Fruit fly (Drosophila melanogaster) whole organism, wandering third instar larva: Measurements from ENCODE around the gene CG13306.

ENCODE experiments used
- CG32264 ChIP-seq: fragments of 200-800 bp; sonication (Bioruptor generic); optimal IDR thresholded peaks from 2 replicates; lab custom pipeline; 2016; ENCODE audit warnings: missing biosample characterization, missing genetic modification characterization
- CrebA ChIP-seq: fragments of 200-800 bp; sonication (Bioruptor generic); optimal IDR thresholded peaks from 2 replicates; lab custom pipeline; 2016; ENCODE audit warnings: missing biosample characterization, mild to moderate bottlenecking, missing genetic modification characterization, borderline replicate concordance
- Hr83 ChIP-seq: fragments of 200-300 bp; sonication (Bioruptor generic); optimal IDR thresholded peaks from 2 replicates; lab custom pipeline; 2016; ENCODE audit warnings: missing biosample characterization, mild to moderate bottlenecking, missing genetic modification characterization, moderate library complexity; ENCODE audit not compliant: poor library complexity, severe bottlenecking
- Rel ChIP-seq, 2 experiments: fragments of 200-800 bp; sonication (Bioruptor generic) in 1 of 2; optimal IDR thresholded peaks; 2 replicates in 1 of 2; 3 replicates in 1 of 2; lab custom pipeline; 2016 to 2019; ENCODE audit warnings: mild to moderate bottlenecking in 2 of 2, missing biosample characterization in 2 of 2, missing genetic modification characterization in 2 of 2, moderate library complexity in 1 of 2
- h ChIP-seq: fragments of 200-800 bp; sonication (Bioruptor generic); optimal IDR thresholded peaks from 3 replicates; lab custom pipeline; 2016; ENCODE audit warnings: missing biosample characterization, mild to moderate bottlenecking, missing genetic modification characterization
- pan ChIP-seq: fragments of >200 bp; optimal IDR thresholded peaks from 2 replicates; lab custom pipeline; 2017

DNA sequence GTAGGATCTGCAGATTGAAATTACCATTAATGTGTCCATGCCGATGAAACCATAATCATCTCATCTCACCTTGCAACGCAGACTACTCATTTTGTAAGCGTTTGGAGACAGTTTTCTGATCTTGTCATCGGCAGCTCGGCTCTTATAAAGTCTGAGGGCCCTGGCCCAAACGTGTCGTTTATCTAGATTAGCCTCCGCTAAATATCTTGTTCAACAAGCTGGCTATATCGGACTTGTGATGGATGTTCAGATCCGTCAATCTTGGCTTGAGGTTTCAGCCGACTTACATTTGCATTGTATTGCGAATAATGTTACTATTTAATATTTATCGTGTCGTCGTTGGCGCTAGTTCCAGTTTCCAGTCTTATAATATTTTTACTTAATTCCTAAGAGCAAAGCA lies 23.9 kb downstream of the CG13306 start, which contains the start of gene CG43965:
- TF ChIP-seq h (GFP tag; lab: Kevin White, UChicago), result no peak
- TF ChIP-seq Rel (GFP tag; optimal IDR thresholded peaks at IDR 0.05; lab: Kevin White, UChicago), result no peak
- TF ChIP-seq Rel (tag; optimal IDR thresholded peaks at IDR 0.05; lab: Kevin White, UChicago), result no peak
- no peak for TF ChIP-seq pan (lab: Kevin White, UChicago)
- no peak for TF ChIP-seq CrebA (GFP tag; lab: Kevin White, UChicago)
- TF ChIP-seq CG32264 (GFP tag; lab: Kevin White, UChicago), result no peak
- TF ChIP-seq Hr83 (GFP tag; lab: Kevin White, UChicago), result no peak
